Worm (Caenorhabditis elegans): ENCODE data around the gene ZK616.1.

The ZK616.1 gene

DNA sequence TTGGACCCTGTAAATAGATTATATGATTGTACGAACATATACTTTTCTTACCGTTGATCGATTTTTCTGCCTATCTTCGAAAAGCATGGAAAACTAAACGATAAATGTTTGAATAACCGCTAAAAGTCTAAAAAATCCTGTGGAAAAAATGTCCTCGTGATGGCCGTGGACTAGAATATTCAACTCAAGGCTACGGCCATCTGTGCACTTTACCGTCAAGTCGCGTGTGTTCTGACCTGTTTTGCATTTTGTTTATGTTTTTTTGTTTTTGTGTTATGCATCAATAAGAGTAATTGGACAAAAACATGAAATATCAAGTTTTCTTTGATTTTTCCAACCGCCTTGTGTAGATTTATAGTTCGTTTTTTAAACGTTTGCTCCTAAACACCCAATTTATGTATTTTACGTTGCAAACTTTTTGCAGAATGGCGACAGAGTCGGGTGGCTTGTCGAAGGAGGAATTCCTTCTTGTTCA, 36.5 kb upstream of the ZK616.1 start, which contains the start of the genes hda-6 and F41H10.4 (continued):
- TF ChIP-seq lsy-2 (tag; optimal IDR thresholded peaks at IDR 0.05): peak; percentile 70 to 91
- peak; percentile 37 for TF ChIP-seq sem-4 (tag; optimal IDR thresholded peaks at IDR 0.05)
- TF ChIP-seq mab-5 (tag; optimal IDR thresholded peaks at IDR 0.05): peak; percentile 47
- no peak for TF ChIP-seq ztf-11 (tag; optimal IDR thresholded peaks at IDR 0.05)
- no peak for TF ChIP-seq nhr-10 (tag; optimal IDR thresholded peaks at IDR 0.05)
- TF ChIP-seq Y55F3AM.14 (GFP tag; optimal IDR thresholded peaks at IDR 0.05): no peak
- TF ChIP-seq nhr-237 (tag; optimal IDR thresholded peaks at IDR 0.05): no peak
- TF ChIP-seq dmd-4 (tag; optimal IDR thresholded peaks at IDR 0.05): no peak
- peak; percentile 14 for TF ChIP-seq lin-11 (tag; optimal IDR thresholded peaks at IDR 0.05)
- no peak for TF ChIP-seq unc-62 (GFP tag; optimal IDR thresholded peaks at IDR 0.05)
- no peak for TF ChIP-seq mbf-1 (tag; optimal IDR thresholded peaks at IDR 0.05)
- no peak for TF ChIP-seq ztf-4 (tag; optimal IDR thresholded peaks at IDR 0.05)
- no peak for TF ChIP-seq unc-39 (tag; optimal IDR thresholded peaks at IDR 0.05)
- TF ChIP-seq nhr-12 (tag; optimal IDR thresholded peaks at IDR 0.05): no peak
- TF ChIP-seq alr-1 (tag; optimal IDR thresholded peaks at IDR 0.05): no peak
- no peak for TF ChIP-seq ceh-16 (tag; optimal IDR thresholded peaks at IDR 0.05)
- peak; percentile 80 for TF ChIP-seq gmeb-1 (tag; optimal IDR thresholded peaks at IDR 0.05)
- peak; percentile 69 for TF ChIP-seq F13H6.1 (tag; optimal IDR thresholded peaks at IDR 0.05)
- peak; percentile 54 for TF ChIP-seq fos-1 (tag; optimal IDR thresholded peaks at IDR 0.05)
- no peak for TF ChIP-seq nhr-77 (tag; optimal IDR thresholded peaks at IDR 0.05)
- no peak for TF ChIP-seq zag-1 (tag; optimal IDR thresholded peaks at IDR 0.05)
- TF ChIP-seq sma-9 (GFP tag; optimal IDR thresholded peaks at IDR 0.05): peak; percentile 83
- TF ChIP-seq sma-9 (tag; optimal IDR thresholded peaks at IDR 0.05): no peak

ce11 chrIV:5366567-5366966, 34.1 kb upstream of the ZK616.1 start, which contains the start of gene sand-1:
Gene sand-1, plus strand, starts transcription at chrIV:5366867.
- TF ChIP-seq egl-27 (tag; optimal IDR thresholded peaks at IDR 0.05): no peak
- TF ChIP-seq ztf-4 (tag; optimal IDR thresholded peaks at IDR 0.05): no peak
- no peak for TF ChIP-seq zag-1 (tag; optimal IDR thresholded peaks at IDR 0.05)
- TF ChIP-seq sma-9 (GFP tag; optimal IDR thresholded peaks at IDR 0.05): no peak
- TF ChIP-seq sma-9 (tag; optimal IDR thresholded peaks at IDR 0.05): no peak
- no peak for TF ChIP-seq ceh-82 (tag; optimal IDR thresholded peaks at IDR 0.05)
- no peak for TF ChIP-seq elt-1 (tag; optimal IDR thresholded peaks at IDR 0.05)
- TF ChIP-seq aly-2 (tag; optimal IDR thresholded peaks at IDR 0.05): no peak
- TF ChIP-seq mbf-1 (tag; optimal IDR thresholded peaks at IDR 0.05): no peak
- no peak for TF ChIP-seq gmeb-1 (tag; optimal IDR thresholded peaks at IDR 0.05)
- TF ChIP-seq unc-55 (GFP tag; optimal IDR thresholded peaks at IDR 0.05): no peak
- no peak for TF ChIP-seq ztf-11 (tag; optimal IDR thresholded peaks at IDR 0.05)
- no peak for TF ChIP-seq nhr-6 (tag; optimal IDR thresholded peaks at IDR 0.05)
- TF ChIP-seq ama-1 (optimal IDR thresholded peaks at IDR 0.05): no peak

ce11 chrIV:5367899-5368298, 32.8 kb upstream of the ZK616.1 start:
- no peak for TF ChIP-seq ama-1 (optimal IDR thresholded peaks at IDR 0.05)
- TF ChIP-seq ceh-16 (tag; optimal IDR thresholded peaks at IDR 0.05): no peak
- no peak for TF ChIP-seq ztf-4 (tag; optimal IDR thresholded peaks at IDR 0.05)
- no peak for TF ChIP-seq nhr-25 (tag; optimal IDR thresholded peaks at IDR 0.05)
- no peak for TF ChIP-seq nhr-237 (tag; optimal IDR thresholded peaks at IDR 0.05)
- no peak for TF ChIP-seq Y55F3AM.14 (GFP tag; optimal IDR thresholded peaks at IDR 0.05)

DNA sequence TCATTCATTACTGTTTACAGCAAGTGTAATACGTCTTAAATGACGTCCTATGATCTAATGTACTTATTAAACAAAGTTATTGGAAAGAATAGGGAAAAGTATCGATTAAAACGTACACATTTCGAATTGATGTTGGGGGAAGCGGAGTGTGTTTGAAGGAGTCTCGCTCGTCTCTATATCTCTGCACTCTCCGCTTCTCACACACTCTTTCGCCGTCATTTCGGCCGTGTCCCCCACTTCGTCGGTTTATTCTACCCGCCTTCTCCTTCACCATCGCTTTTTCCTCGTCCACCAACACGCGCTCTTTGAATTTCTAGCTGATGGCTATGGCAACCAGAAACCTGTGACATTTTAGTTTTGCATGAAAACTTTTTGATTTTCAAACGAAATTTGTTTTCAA, 31.8 kb upstream of the ZK616.1 start:
- TF ChIP-seq elt-3 (tag; optimal IDR thresholded peaks at IDR 0.05): no peak
- no peak for TF ChIP-seq dmd-4 (tag; optimal IDR thresholded peaks at IDR 0.05)
- no peak for TF ChIP-seq peb-1 (tag; optimal IDR thresholded peaks at IDR 0.05)
- no peak for TF ChIP-seq ama-1 (optimal IDR thresholded peaks at IDR 0.05)
- TF ChIP-seq sma-3 (GFP tag; optimal IDR thresholded peaks at IDR 0.05): no peak
- no peak for TF ChIP-seq nhr-237 (tag; optimal IDR thresholded peaks at IDR 0.05)
- no peak for TF ChIP-seq nhr-10 (tag; optimal IDR thresholded peaks at IDR 0.05)
- no peak for TF ChIP-seq ztf-11 (tag; optimal IDR thresholded peaks at IDR 0.05)
- TF ChIP-seq aly-2 (tag; optimal IDR thresholded peaks at IDR 0.05): no peak
- TF ChIP-seq ceh-82 (tag; optimal IDR thresholded peaks at IDR 0.05): no peak
- peak; percentile 29 for TF ChIP-seq F13H6.1 (tag; optimal IDR thresholded peaks at IDR 0.05)
- peak; percentile 11 for TF ChIP-seq sma-9 (GFP tag; optimal IDR thresholded peaks at IDR 0.05)
- TF ChIP-seq sma-9 (tag; optimal IDR thresholded peaks at IDR 0.05): no peak
- TF ChIP-seq ZK546.5 (tag; optimal IDR thresholded peaks at IDR 0.05): no peak
- peak in 1 of 2 experiments; percentile 45 for TF ChIP-seq lsy-2 (tag; optimal IDR thresholded peaks at IDR 0.05)
- no peak for TF ChIP-seq fos-1 (tag; optimal IDR thresholded peaks at IDR 0.05)
- no peak for TF ChIP-seq nhr-11 (tag; optimal IDR thresholded peaks at IDR 0.05)
- no peak for TF ChIP-seq blmp-1 (tag; optimal IDR thresholded peaks at IDR 0.05; ENCODE audit: insufficient read depth)
- peak; percentile 37 for TF ChIP-seq snpc-4 (tag; optimal IDR thresholded peaks at IDR 0.05)
- TF ChIP-seq nhr-129 (tag; optimal IDR thresholded peaks at IDR 0.05): peak; percentile 50
- TF ChIP-seq ceh-16 (tag; optimal IDR thresholded peaks at IDR 0.05): no peak
- no peak for TF ChIP-seq gmeb-1 (tag; optimal IDR thresholded peaks at IDR 0.05)
- TF ChIP-seq elt-1 (tag; optimal IDR thresholded peaks at IDR 0.05): no peak
- no peak for TF ChIP-seq nhr-21 (tag; optimal IDR thresholded peaks at IDR 0.05)
- TF ChIP-seq skn-1 (tag; optimal IDR thresholded peaks at IDR 0.05): no peak
- TF ChIP-seq C34F6.9 (tag; optimal IDR thresholded peaks at IDR 0.05): peak; percentile 63
- no peak for TF ChIP-seq Y55F3AM.14 (GFP tag; optimal IDR thresholded peaks at IDR 0.05)
- no peak for TF ChIP-seq zag-1 (tag; optimal IDR thresholded peaks at IDR 0.05)
- no peak for TF ChIP-seq egl-27 (tag; optimal IDR thresholded peaks at IDR 0.05)
- TF ChIP-seq lin-13 (GFP tag; optimal IDR thresholded peaks at IDR 0.05): no peak
- TF ChIP-seq nhr-6 (tag; optimal IDR thresholded peaks at IDR 0.05): no peak
- peak; percentile 34 for TF ChIP-seq crh-2 (tag; optimal IDR thresholded peaks at IDR 0.05)
- no peak for TF ChIP-seq lin-11 (tag; optimal IDR thresholded peaks at IDR 0.05)
- no peak for TF ChIP-seq mdl-1 (tag; optimal IDR thresholded peaks at IDR 0.05)

Data from whole organism, L2 larva.